Worm (Caenorhabditis elegans) whole organism, young adult: ENCODE results near the gene C18H7.11.

Source experiments
- ceh-79 ChIP-seq: sonication (generic microtip); optimal IDR thresholded peaks from 2 replicates; lab custom pipeline; 2017; ENCODE audit warnings: mild to moderate bottlenecking, missing genetic modification characterization, missing compliant biosample characterization
- egrh-3 ChIP-seq: fragments of 200-800 bp; sonication (Bioruptor generic); IDR thresholded peaks from 2 replicates; pipeline ENCODE4 v1.3.6; 2022; ENCODE audit warnings: missing genetic modification reagents, missing genetic modification characterization, missing compliant biosample characterization
- hrde-1 ChIP-seq: sonication (generic microtip); optimal IDR thresholded peaks from 2 replicates; lab custom pipeline; 2016; ENCODE audit warnings: missing genetic modification characterization, mild to moderate bottlenecking, missing compliant biosample characterization, moderate library complexity, missing genotype, missing genetic modification reagents, borderline replicate concordance
- nhr-27 ChIP-seq: fragments of 200-800 bp; sonication (Bioruptor generic); optimal IDR thresholded peaks from 2 replicates; lab custom pipeline; 2018; ENCODE audit warnings: mild to moderate bottlenecking, missing genetic modification characterization, moderate library complexity, missing compliant biosample characterization
- pha-4 ChIP-seq: fragments of 150-350 bp; sonication (generic microtip); optimal IDR thresholded peaks from 2 replicates; lab custom pipeline; 2014; ENCODE audit warnings: missing biosample characterization, missing genetic modification reagents, missing genetic modification characterization
- snpc-4 ChIP-seq, 5 experiments: fragments of 150-350 bp in 1 of 5; sonication (generic microtip) in 4 of 5; optimal IDR thresholded peaks; 2 replicates each; lab custom pipeline; 2014 to 2018; ENCODE audit warnings: missing genetic modification characterization in 5 of 5, missing biosample characterization in 3 of 5, antibody characterized with exemption in 2 of 5, mild to moderate bottlenecking in 2 of 5, missing compliant biosample characterization in 2 of 5, missing genotype in 2 of 5, moderate library complexity in 2 of 5, missing genetic modification reagents in 1 of 5
- xnd-1 ChIP-seq: sonication (generic microtip); optimal IDR thresholded peaks from 2 replicates; lab custom pipeline; 2016; ENCODE audit warnings: missing genotype, missing genetic modification reagents, missing genetic modification characterization, missing compliant biosample characterization

- TF ChIP-seq pha-4 (tag; lab: Kevin White, UChicago): no peak
- no peak for TF ChIP-seq hrde-1 (tag; lab: Kevin White, UChicago)
- TF ChIP-seq snpc-4 (GFP tag; optimal IDR thresholded peaks at IDR 0.05; lab: Kevin White, UChicago): no peak
- no peak for TF ChIP-seq snpc-4 (tag; optimal IDR thresholded peaks at IDR 0.05; lab: Kevin White, UChicago)
- TF ChIP-seq egrh-3 (GFP tag; lab: Robert Waterston, UW): no peak
- TF ChIP-seq ceh-79: no peak
- no peak for TF ChIP-seq xnd-1
- TF ChIP-seq nhr-27 (tag; lab: Kevin White, UChicago): no peak
These were observed 26.3 kb downstream of the C18H7.11 start for ce11 chrIV:622989-623388.
